Fruit fly (Drosophila melanogaster) whole organism, pupa: ENCODE data around the gene CG12517.

Source experiments
- CG10348 ChIP-seq: fragments of 200-800 bp; sonication (Bioruptor generic); IDR thresholded peaks from 2 replicates; pipeline ENCODE4 v1.3.6; 2022; ENCODE audit warnings: missing biosample characterization, missing genetic modification characterization
- CG15710 ChIP-seq: fragments of 200-800 bp; sonication (Bioruptor generic); optimal IDR thresholded peaks from 2 replicates; lab custom pipeline; 2018; ENCODE audit warnings: missing biosample characterization, mild to moderate bottlenecking, missing genetic modification characterization, moderate library complexity
- CG9948 ChIP-seq: fragments of 200-800 bp; sonication (Bioruptor generic); optimal IDR thresholded peaks from 2 replicates; lab custom pipeline; 2018; ENCODE audit warnings: missing biosample characterization, mild to moderate bottlenecking, missing genetic modification characterization, moderate library complexity
- D1 ChIP-seq: fragments of 200-800 bp; sonication (Bioruptor generic); optimal IDR thresholded peaks from 2 replicates; lab custom pipeline; 2018; ENCODE audit warnings: missing biosample characterization, mild to moderate bottlenecking, missing genetic modification characterization, moderate library complexity
- EcR ChIP-seq: fragments of 200-800 bp; sonication (Bioruptor generic); optimal IDR thresholded peaks from 3 replicates; lab custom pipeline; 2019; ENCODE audit warnings: missing biosample characterization, missing genetic modification characterization, mild to moderate bottlenecking, moderate library complexity, missing genetic modification reagents
- Pif1A ChIP-seq: fragments of 200-800 bp; sonication (Bioruptor generic); optimal IDR thresholded peaks from 3 replicates; lab custom pipeline; 2016; ENCODE audit warnings: missing biosample characterization, missing genetic modification characterization
- Pif1B ChIP-seq: fragments of 200-800 bp; sonication (Bioruptor generic); optimal IDR thresholded peaks from 3 replicates; lab custom pipeline; 2016; ENCODE audit warnings: missing biosample characterization, missing genetic modification characterization
- gl ChIP-seq: fragments of 200-800 bp; sonication (Bioruptor generic); optimal IDR thresholded peaks from 2 replicates; lab custom pipeline; 2018; ENCODE audit warnings: missing biosample characterization, mild to moderate bottlenecking, missing genetic modification characterization
- rn ChIP-seq: fragments of 200-800 bp; sonication (Bioruptor generic); IDR thresholded peaks from 2 replicates; pipeline ENCODE4 v1.3.6; 2022; ENCODE audit warnings: missing biosample characterization, missing genetic modification characterization

DNA sequence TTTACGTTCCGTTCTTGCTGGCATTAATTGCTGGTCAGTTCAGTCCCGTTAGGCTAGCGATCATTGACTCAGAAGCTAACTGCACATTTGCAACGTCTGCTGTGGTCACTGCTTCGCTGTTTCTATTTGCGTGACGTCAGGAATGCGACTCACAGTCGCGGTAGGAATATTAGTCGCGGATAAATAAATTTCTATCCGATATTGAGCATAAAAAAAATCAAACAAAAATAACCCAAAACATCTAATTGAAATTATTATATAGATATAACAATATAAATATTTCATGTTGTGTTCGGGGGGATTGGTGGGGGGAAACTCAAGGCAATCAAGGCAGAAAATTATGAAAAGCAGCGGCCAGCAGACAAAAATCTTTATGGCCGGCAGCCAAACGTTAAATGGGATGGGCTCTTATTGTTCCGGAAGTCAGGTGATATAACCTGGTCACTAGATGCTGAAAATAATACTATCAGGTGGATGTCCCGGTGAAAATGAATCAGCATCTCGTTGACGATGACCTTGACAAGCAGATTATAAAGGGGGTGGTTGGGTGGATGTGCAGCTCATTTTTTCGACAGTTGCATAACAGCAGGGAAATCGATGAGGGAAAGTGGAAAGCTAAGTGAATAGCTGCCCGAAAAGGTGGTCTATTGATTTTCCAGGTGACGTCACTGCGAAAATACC lies 20.3 kb upstream of the CG12517 start, which contains the start of gene SmydA-3:
- TF ChIP-seq CG10348 (GFP tag; lab: Robert Waterston, UW), result no peak
- TF ChIP-seq CG9948 (tag; lab: Kevin White, UChicago), result no peak
- no peak for TF ChIP-seq gl
- TF ChIP-seq rn, result peak; percentile 40; the same call in 1 of the 2 replicates
- no peak for TF ChIP-seq Pif1B
- no peak for TF ChIP-seq D1 (tag; lab: Kevin White, UChicago)
- peak; percentile 14 for TF ChIP-seq CG15710 (tag; lab: Kevin White, UChicago)
- no peak for TF ChIP-seq Pif1A (GFP tag; lab: Kevin White, UChicago)
- TF ChIP-seq EcR (GFP tag; lab: Kevin White, UChicago), result no peak
